Worm (Caenorhabditis elegans) whole organism, late embryonic: ENCODE measurements around the gene H10E21.5.

Experiments
- C38D4.7 ChIP-seq: fragments of 200-800 bp; sonication (Bioruptor generic); optimal IDR thresholded peaks from 2 replicates; lab custom pipeline; 2018; ENCODE audit warnings: mild to moderate bottlenecking, missing genetic modification characterization, moderate library complexity, missing compliant biosample characterization
- F13H6.1 ChIP-seq: sonication (generic microtip); optimal IDR thresholded peaks from 2 replicates; lab custom pipeline; 2016; ENCODE audit warnings: missing genetic modification characterization, missing compliant biosample characterization
- K02D7.2 ChIP-seq: sonication (generic microtip); optimal IDR thresholded peaks from 2 replicates; lab custom pipeline; 2017; ENCODE audit warnings: mild to moderate bottlenecking, missing genetic modification characterization, missing compliant biosample characterization
- K09A11.1 ChIP-seq: sonication (generic microtip); optimal IDR thresholded peaks from 2 replicates; lab custom pipeline; 2017; ENCODE audit warnings: antibody characterized with exemption, mild to moderate bottlenecking, missing genetic modification characterization, missing compliant biosample characterization; ENCODE audit not compliant: insufficient read depth
- T23F11.4 ChIP-seq: fragments of 200-800 bp; sonication (Bioruptor generic); optimal IDR thresholded peaks from 2 replicates; lab custom pipeline; 2018; ENCODE audit warnings: mild to moderate bottlenecking, missing genetic modification characterization, missing compliant biosample characterization
- Y22D7AL.16 ChIP-seq: sonication (generic microtip); optimal IDR thresholded peaks from 2 replicates; lab custom pipeline; 2016; ENCODE audit warnings: missing genetic modification characterization, missing compliant biosample characterization
- ahr-1 ChIP-seq: sonication (generic microtip); optimal IDR thresholded peaks from 2 replicates; lab custom pipeline; 2016; ENCODE audit warnings: missing genetic modification characterization, missing compliant biosample characterization
- ceh-14 ChIP-seq: sonication (generic microtip); optimal IDR thresholded peaks from 2 replicates; lab custom pipeline; 2016; ENCODE audit warnings: missing genotype, missing genetic modification characterization, missing compliant biosample characterization
- ceh-19 ChIP-seq: fragments of 200-800 bp; sonication (Bioruptor generic); optimal IDR thresholded peaks from 2 replicates; lab custom pipeline; 2018; ENCODE audit warnings: mild to moderate bottlenecking, missing genetic modification characterization, missing compliant biosample characterization
- ceh-2 ChIP-seq: sonication (generic microtip); optimal IDR thresholded peaks from 2 replicates; lab custom pipeline; 2016; ENCODE audit warnings: missing genotype, missing genetic modification characterization, missing compliant biosample characterization
- ceh-22 ChIP-seq: sonication (generic microtip); optimal IDR thresholded peaks from 2 replicates; lab custom pipeline; 2017; ENCODE audit warnings: missing biosample characterization, missing genetic modification characterization
- ceh-34 ChIP-seq: sonication (generic microtip); optimal IDR thresholded peaks from 2 replicates; lab custom pipeline; 2016; ENCODE audit warnings: mild to moderate bottlenecking, missing genetic modification characterization, missing compliant biosample characterization
- ceh-45 ChIP-seq: fragments of 200-800 bp; sonication (Bioruptor generic); IDR thresholded peaks from 2 replicates; pipeline ENCODE4 v1.3.6; 2022; ENCODE audit warnings: missing genetic modification reagents, missing genetic modification characterization, missing compliant biosample characterization
- ceh-6 ChIP-seq: fragments of 200-800 bp; sonication (Bioruptor generic); optimal IDR thresholded peaks from 2 replicates; lab custom pipeline; 2018; ENCODE audit warnings: mild to moderate bottlenecking, missing genetic modification characterization, missing compliant biosample characterization
- che-1 ChIP-seq: sonication (generic microtip); optimal IDR thresholded peaks from 2 replicates; lab custom pipeline; 2016; ENCODE audit warnings: mild to moderate bottlenecking, missing genetic modification characterization, missing compliant biosample characterization
- dmd-4 ChIP-seq: sonication (generic microtip); optimal IDR thresholded peaks from 2 replicates; lab custom pipeline; 2016; ENCODE audit warnings: borderline replicate concordance, missing genetic modification characterization, missing compliant biosample characterization
- elt-2 ChIP-seq: sonication (generic microtip); optimal IDR thresholded peaks from 2 replicates; lab custom pipeline; 2016; ENCODE audit warnings: missing genetic modification reagents, missing genetic modification characterization, missing compliant biosample characterization
- fax-1 ChIP-seq: sonication (generic microtip); optimal IDR thresholded peaks from 2 replicates; lab custom pipeline; 2016; ENCODE audit warnings: missing genotype, missing genetic modification characterization, missing compliant biosample characterization
- fkh-6 ChIP-seq: sonication (generic microtip); optimal IDR thresholded peaks from 2 replicates; lab custom pipeline; 2016; ENCODE audit warnings: missing genetic modification characterization, missing compliant biosample characterization
- hlh-6 ChIP-seq: sonication (generic microtip); optimal IDR thresholded peaks from 2 replicates; lab custom pipeline; 2016; ENCODE audit warnings: missing genotype, missing genetic modification characterization, missing compliant biosample characterization
- lim-6 ChIP-seq: sonication (generic microtip); optimal IDR thresholded peaks from 2 replicates; lab custom pipeline; 2016; ENCODE audit warnings: missing genetic modification characterization, missing compliant biosample characterization
- madf-2 ChIP-seq: sonication (generic microtip); optimal IDR thresholded peaks from 2 replicates; lab custom pipeline; 2017; ENCODE audit warnings: missing genetic modification characterization, missing compliant biosample characterization
- mec-3 ChIP-seq: sonication (generic microtip); optimal IDR thresholded peaks from 2 replicates; lab custom pipeline; 2016; ENCODE audit warnings: borderline replicate concordance, missing genetic modification characterization, missing compliant biosample characterization
- nfya-1 ChIP-seq: sonication (generic microtip); optimal IDR thresholded peaks from 2 replicates; lab custom pipeline; 2017; ENCODE audit warnings: missing genetic modification characterization, mild to moderate bottlenecking, missing compliant biosample characterization, antibody characterized with exemption, moderate library complexity
- nhr-11 ChIP-seq: fragments of 150-350 bp; optimal IDR thresholded peaks from 2 replicates; lab custom pipeline; 2014; ENCODE audit warnings: missing biosample characterization, missing genetic modification characterization
- nhr-232 ChIP-seq: sonication (generic microtip); optimal IDR thresholded peaks from 2 replicates; lab custom pipeline; 2016; ENCODE audit warnings: missing genetic modification characterization, missing compliant biosample characterization
- npax-4 ChIP-seq: sonication (generic microtip); optimal IDR thresholded peaks from 2 replicates; lab custom pipeline; 2016; ENCODE audit warnings: missing genetic modification characterization, missing compliant biosample characterization
- odd-2 ChIP-seq: sonication (generic microtip); optimal IDR thresholded peaks from 2 replicates; lab custom pipeline; 2017; ENCODE audit warnings: antibody characterized with exemption, mild to moderate bottlenecking, missing genetic modification characterization, missing compliant biosample characterization
- pag-3 ChIP-seq: sonication (generic microtip); optimal IDR thresholded peaks from 2 replicates; lab custom pipeline; 2016; ENCODE audit warnings: missing compliant biosample characterization, missing genetic modification characterization, borderline replicate concordance
- pat-9 ChIP-seq: fragments of 200-800 bp; sonication (Bioruptor generic); optimal IDR thresholded peaks from 2 replicates; lab custom pipeline; 2018; ENCODE audit warnings: mild to moderate bottlenecking, missing genetic modification characterization, moderate library complexity, missing compliant biosample characterization
- pax-1 ChIP-seq: fragments of 150-350 bp; optimal IDR thresholded peaks from 2 replicates; lab custom pipeline; 2014; ENCODE audit warnings: missing biosample characterization, missing genetic modification characterization
- pha-2 ChIP-seq: sonication (generic microtip); optimal IDR thresholded peaks from 2 replicates; lab custom pipeline; 2017; ENCODE audit warnings: mild to moderate bottlenecking, missing genetic modification characterization, missing compliant biosample characterization
- pha-4 ChIP-seq: fragments of 150-350 bp; optimal IDR thresholded peaks from 2 replicates; lab custom pipeline; 2018; ENCODE audit warnings: missing biosample characterization, missing genetic modification reagents, missing genetic modification characterization
- pqm-1 ChIP-seq: sonication (generic microtip); optimal IDR thresholded peaks from 2 replicates; lab custom pipeline; 2016; ENCODE audit warnings: missing genetic modification characterization, missing compliant biosample characterization
- pros-1 ChIP-seq: fragments of 150-350 bp; optimal IDR thresholded peaks from 2 replicates; lab custom pipeline; 2014; ENCODE audit warnings: missing biosample characterization, missing genetic modification reagents, missing genetic modification characterization
- rnt-1 ChIP-seq: sonication (generic microtip); optimal IDR thresholded peaks from 2 replicates; lab custom pipeline; 2016; ENCODE audit warnings: missing genetic modification characterization, missing compliant biosample characterization
- sdc-2 ChIP-seq: sonication (generic microtip); optimal IDR thresholded peaks from 2 replicates; lab custom pipeline; 2016; ENCODE audit warnings: missing genotype, missing genetic modification characterization, missing compliant biosample characterization
- sox-4 ChIP-seq: sonication (generic microtip); optimal IDR thresholded peaks from 2 replicates; lab custom pipeline; 2017; ENCODE audit warnings: mild to moderate bottlenecking, missing genetic modification characterization, inconsistent platforms, missing compliant biosample characterization
- syd-9 ChIP-seq: sonication (generic microtip); optimal IDR thresholded peaks from 2 replicates; lab custom pipeline; 2016; ENCODE audit warnings: mild to moderate bottlenecking, missing genetic modification characterization, moderate library complexity, missing compliant biosample characterization
- tbx-7 ChIP-seq: sonication (generic microtip); optimal IDR thresholded peaks from 2 replicates; lab custom pipeline; 2016; ENCODE audit warnings: missing genotype, missing genetic modification characterization, missing compliant biosample characterization
- unc-55 ChIP-seq: sonication (generic microtip); optimal IDR thresholded peaks from 2 replicates; lab custom pipeline; 2017; ENCODE audit warnings: missing biosample characterization, missing genetic modification reagents, missing genetic modification characterization
- unc-86 ChIP-seq: sonication (generic microtip); optimal IDR thresholded peaks from 2 replicates; lab custom pipeline; 2016; ENCODE audit warnings: missing genetic modification characterization, missing compliant biosample characterization
- zip-5 ChIP-seq: sonication (generic microtip); optimal IDR thresholded peaks from 2 replicates; lab custom pipeline; 2016; ENCODE audit warnings: missing genetic modification characterization, missing compliant biosample characterization

The H10E21.5 gene

ce11 chrIII:33257-33656 is 9.5 kb upstream of the H10E21.5 start:
- TF ChIP-seq tbx-7 (tag; lab: Kevin White, UChicago) (no peak), rnt-1 (tag; lab: Kevin White, UChicago) (no peak), pat-9 (tag; lab: Kevin White, UChicago) (no peak), unc-86 (no peak), fkh-6 (tag; lab: Kevin White, UChicago) (no peak), lim-6 (no peak), sox-4 (tag; lab: Kevin White, UChicago) (no peak), ceh-45 (GFP tag; lab: Robert Waterston, UW) (no peak), ceh-22 (tag; lab: Kevin White, UChicago) (no peak), K02D7.2 (tag; lab: Kevin White, UChicago) (no peak), fax-1 (tag; lab: Kevin White, UChicago) (no peak), nfya-1 (no peak), syd-9 (no peak), nhr-11 (tag; lab: Kevin White, UChicago) (no peak), npax-4 (no peak), hlh-6 (tag; lab: Kevin White, UChicago) (no peak), sdc-2 (tag; lab: Kevin White, UChicago) (no peak), pha-2 (tag; lab: Kevin White, UChicago) (no peak)

ce11 chrIII:31600-31999 is 7.8 kb upstream of the H10E21.5 start:
- TF ChIP-seq madf-2 (tag; lab: Kevin White, UChicago) (no peak), odd-2 (tag; lab: Kevin White, UChicago) (no peak), elt-2 (tag; lab: Kevin White, UChicago) (no peak), ceh-19 (no peak), pax-1 (no peak), zip-5 (tag; lab: Kevin White, UChicago) (no peak), C38D4.7 (GFP tag; lab: Kevin White, UChicago) (no peak), ceh-34 (no peak), fkh-6 (tag; lab: Kevin White, UChicago) (no peak), pag-3 (tag; lab: Kevin White, UChicago) (no peak), K02D7.2 (tag; lab: Kevin White, UChicago) (no peak)

DNA sequence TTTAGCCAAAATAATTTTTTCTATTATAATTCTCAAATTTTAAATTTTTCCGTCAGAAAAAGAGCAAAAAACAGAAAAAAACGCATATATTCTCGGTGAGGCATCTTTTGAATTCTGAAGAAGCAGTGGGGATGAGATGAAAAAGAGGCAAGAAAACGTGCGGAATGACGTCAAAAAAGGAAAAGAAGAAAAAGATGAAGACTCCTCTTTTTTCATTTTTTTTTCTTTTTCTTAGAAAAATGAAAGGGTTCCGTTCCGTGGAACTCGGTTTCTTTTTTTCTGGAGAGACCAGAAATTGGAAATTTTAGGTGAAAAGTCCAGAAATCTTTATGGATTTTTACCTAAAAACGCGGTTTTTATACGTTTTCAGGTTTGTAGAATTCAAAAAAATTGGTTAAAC is 6.6 kb upstream of the H10E21.5 start:
- TF ChIP-seq sox-4 (tag; lab: Kevin White, UChicago): no peak
- no peak for TF ChIP-seq pha-4 (tag; lab: Kevin White, UChicago)
- TF ChIP-seq unc-55: no peak
- no peak for TF ChIP-seq che-1 (tag; lab: Kevin White, UChicago)
- TF ChIP-seq madf-2 (tag; lab: Kevin White, UChicago): no peak
- TF ChIP-seq ceh-19: no peak
- TF ChIP-seq pqm-1: no peak

- TF ChIP-seq sox-4 (tag; lab: Kevin White, UChicago) (no peak), ahr-1 (tag; lab: Kevin White, UChicago) (no peak)
These were observed 5.9 kb upstream of the H10E21.5 start for ce11 chrIII:29626-30025.

DNA sequence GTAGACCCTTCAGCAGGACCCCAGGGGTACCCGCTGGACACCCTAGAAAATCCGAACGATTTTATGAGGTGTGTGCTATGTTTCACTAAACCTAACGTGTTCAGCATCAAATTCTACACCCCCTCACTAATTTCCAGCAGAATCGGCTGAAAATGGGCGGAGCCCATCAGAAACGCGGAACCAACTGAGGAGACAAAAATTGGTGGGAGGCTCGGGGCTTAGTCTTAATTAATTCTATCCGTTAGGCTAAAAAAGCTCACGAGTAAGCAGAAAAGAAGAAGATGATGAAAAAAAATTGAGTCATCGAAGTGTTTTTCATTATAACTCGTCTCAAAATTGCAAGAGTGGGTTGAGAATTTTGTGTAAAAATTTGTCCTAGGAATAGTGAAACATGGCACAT is 5.1 kb upstream of the H10E21.5 start:
- TF ChIP-seq dmd-4 (no peak), ceh-2 (no peak), pros-1 (tag; lab: Kevin White, UChicago) (no peak), ahr-1 (tag; lab: Kevin White, UChicago) (no peak), K09A11.1 (tag; lab: Kevin White, UChicago) (no peak), tbx-7 (tag; lab: Kevin White, UChicago) (no peak), Y22D7AL.16 (tag; lab: Kevin White, UChicago) (no peak), T23F11.4 (GFP tag; lab: Kevin White, UChicago) (no peak), npax-4 (no peak), K02D7.2 (tag; lab: Kevin White, UChicago) (no peak), pha-4 (tag; lab: Kevin White, UChicago) (no peak), mec-3 (tag; lab: Kevin White, UChicago) (no peak), ceh-6 (GFP tag; lab: Kevin White, UChicago) (no peak), nhr-232 (no peak), ceh-14 (no peak), F13H6.1 (tag; lab: Kevin White, UChicago) (no peak)
